Comparison of ENCODE assay signal across 1 worm cellular context in genomic region chrIII:1622329-1622728, ce11.
TF ChIP-seq lines count a peak whose summit lies in the region.

No protein-coding gene starts in this region.

TF ChIP-seq in whole organism, L1 larva, 84 proteins besides CTCF, POLR2A, EP300 and RAD21 (continued from another document):
- TF ChIP-seq dsc-1 (tag; optimal IDR thresholded peaks at IDR 0.05; lab: Kevin White, UChicago) (no peak), mep-1 (tag; optimal IDR thresholded peaks at IDR 0.05; lab: Kevin White, UChicago) (peak; percentile 17), ces-1 (GFP tag; optimal IDR thresholded peaks at IDR 0.05; lab: Kevin White, UChicago) (no peak), unc-98 (GFP tag; IDR thresholded peaks at IDR 0.05; lab: Robert Waterston, UW) (no peak), hlh-4 (tag; optimal IDR thresholded peaks at IDR 0.05; lab: Kevin White, UChicago) (no peak), ztf-4 (tag; optimal IDR thresholded peaks at IDR 0.05; lab: Kevin White, UChicago) (peak; percentile 18), lin-35 (GFP tag; optimal IDR thresholded peaks at IDR 0.05; lab: Kevin White, UChicago) (no peak), unc-62 (GFP tag; optimal IDR thresholded peaks at IDR 0.05; lab: Kevin White, UChicago) (no peak), nhr-76 (tag; optimal IDR thresholded peaks at IDR 0.05; lab: Kevin White, UChicago) (no peak), irx-1 (tag; optimal IDR thresholded peaks at IDR 0.05; lab: Kevin White, UChicago) (no peak), F16B12.6 (tag; optimal IDR thresholded peaks at IDR 0.05; lab: Kevin White, UChicago) (no peak), hlh-17 (GFP tag; optimal IDR thresholded peaks at IDR 0.05; lab: Kevin White, UChicago; ENCODE audit: borderline replicate concordance) (no peak), zag-1 (tag; optimal IDR thresholded peaks at IDR 0.05; lab: Kevin White, UChicago) (no peak), nhr-84 (tag; optimal IDR thresholded peaks at IDR 0.05; lab: Kevin White, UChicago) (no peak), egl-27 (tag; optimal IDR thresholded peaks at IDR 0.05; lab: Kevin White, UChicago) (no peak), isw-1 (GFP tag; IDR thresholded peaks at IDR 0.05; lab: Robert Waterston, UW) (no peak), nhr-90 (tag; optimal IDR thresholded peaks at IDR 0.05; lab: Kevin White, UChicago; ENCODE audit: poor library complexity) (peak; percentile 43), snu-23 (GFP tag; optimal IDR thresholded peaks at IDR 0.05; lab: Kevin White, UChicago) (peak; percentile 58), sptf-1 (tag; optimal IDR thresholded peaks at IDR 0.05; lab: Kevin White, UChicago) (no peak), mdl-1 (tag; optimal IDR thresholded peaks at IDR 0.05; lab: Kevin White, UChicago) (no peak), swsn-7 (tag; optimal IDR thresholded peaks at IDR 0.05; lab: Kevin White, UChicago) (no peak), sup-37 (GFP tag; optimal IDR thresholded peaks at IDR 0.05; lab: Kevin White, UChicago) (no peak), nhr-12 (tag; optimal IDR thresholded peaks at IDR 0.05; lab: Kevin White, UChicago) (no peak)
